Worm (Caenorhabditis elegans) whole organism, young adult: ENCODE data around the gene slc-17.3.

ENCODE experiments used
- B0261.1 ChIP-seq: sonication (generic microtip); optimal IDR thresholded peaks from 2 replicates; lab custom pipeline; 2016; ENCODE audit warnings: mild to moderate bottlenecking, missing genetic modification characterization, moderate library complexity, missing compliant biosample characterization
- akir-1 ChIP-seq: fragments of 200-800 bp; sonication (Bioruptor generic); optimal IDR thresholded peaks from 2 replicates; lab custom pipeline; 2018; ENCODE audit warnings: mild to moderate bottlenecking, missing genetic modification characterization, moderate library complexity, missing compliant biosample characterization
- ama-1 ChIP-seq, 3 experiments: fragments of 150-350 bp in 1 of 3; sonication (generic microtip) in 2 of 3; optimal IDR thresholded peaks; 2 replicates each; lab custom pipeline; 2014 to 2018; ENCODE audit warnings: missing biosample characterization in 2 of 3, missing genetic modification characterization in 2 of 3, missing genetic modification reagents in 2 of 3
- ccch-3 ChIP-seq: fragments of 200-800 bp; sonication (Bioruptor generic); optimal IDR thresholded peaks from 2 replicates; lab custom pipeline; 2018; ENCODE audit warnings: mild to moderate bottlenecking, missing genetic modification characterization, missing compliant biosample characterization
- ets-4 ChIP-seq: fragments of 200-800 bp; sonication (Bioruptor generic); optimal IDR thresholded peaks from 2 replicates; lab custom pipeline; 2018; ENCODE audit warnings: mild to moderate bottlenecking, missing genetic modification characterization, missing compliant biosample characterization
- madf-10 ChIP-seq: sonication (generic microtip); optimal IDR thresholded peaks from 2 replicates; lab custom pipeline; 2016; ENCODE audit warnings: mild to moderate bottlenecking, missing genetic modification characterization, missing compliant biosample characterization
- nfya-1 ChIP-seq: sonication (generic microtip); optimal IDR thresholded peaks from 2 replicates; lab custom pipeline; 2017; ENCODE audit warnings: antibody characterized with exemption, missing compliant biosample characterization, missing genetic modification characterization, borderline replicate concordance; ENCODE audit not compliant: insufficient read depth
- nfyb-1 ChIP-seq: fragments of 200-800 bp; sonication (Bioruptor generic); IDR thresholded peaks from 2 replicates; pipeline ENCODE4 v1.3.6; 2022; ENCODE audit warnings: missing genetic modification reagents, missing genetic modification characterization, missing compliant biosample characterization
- pha-4 ChIP-seq: fragments of 150-350 bp; sonication (generic microtip); optimal IDR thresholded peaks from 2 replicates; lab custom pipeline; 2014; ENCODE audit warnings: missing biosample characterization, missing genetic modification reagents, missing genetic modification characterization
- sdz-38 ChIP-seq: sonication (generic microtip); optimal IDR thresholded peaks from 2 replicates; lab custom pipeline; 2016; ENCODE audit warnings: missing genotype, missing genetic modification characterization, missing compliant biosample characterization
- unc-62 ChIP-seq: fragments of 150-350 bp; optimal IDR thresholded peaks from 2 replicates; lab custom pipeline; 2014; ENCODE audit warnings: missing biosample characterization, missing genetic modification reagents, missing genetic modification characterization
- ztf-18 ChIP-seq: sonication (generic microtip); optimal IDR thresholded peaks from 2 replicates; lab custom pipeline; 2016; ENCODE audit warnings: missing genotype, mild to moderate bottlenecking, missing genetic modification characterization, missing compliant biosample characterization

DNA sequence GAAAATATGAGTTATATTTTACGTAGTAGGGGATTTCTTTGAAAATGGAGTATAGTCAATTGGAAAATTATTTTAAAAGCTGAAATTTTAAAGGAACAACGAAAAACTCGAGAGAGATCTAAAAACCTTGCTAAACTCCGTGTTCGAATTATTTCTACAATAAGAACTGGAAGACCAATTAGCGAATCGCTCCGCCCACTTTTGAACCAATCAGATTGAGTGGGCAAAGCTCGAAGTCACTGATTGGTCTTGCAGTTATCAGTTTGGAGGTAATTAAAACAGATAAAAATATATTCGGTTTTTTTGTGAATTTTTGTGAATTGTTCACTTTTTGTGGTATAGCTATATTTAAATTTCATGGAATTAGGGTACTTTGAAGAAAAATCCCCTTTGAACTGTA lies 41.8 kb downstream of the slc-17.3 start:
- TF ChIP-seq B0261.1 (no peak), ama-1 (optimal IDR thresholded peaks at IDR 0.05; lab: Kevin White, UChicago) (no peak), ama-1 (GFP tag; optimal IDR thresholded peaks at IDR 0.05; lab: Kevin White, UChicago) (no peak), ccch-3 (GFP tag; lab: Kevin White, UChicago) (no peak), ets-4 (GFP tag; lab: Kevin White, UChicago) (no peak), unc-62 (GFP tag; lab: Kevin White, UChicago) (no peak), pha-4 (no peak), ztf-18 (no peak), madf-10 (no peak), akir-1 (GFP tag; lab: Kevin White, UChicago) (no peak), sdz-38 (tag; lab: Kevin White, UChicago) (no peak), nfya-1 (tag; lab: Kevin White, UChicago) (no peak), nfyb-1 (no peak)
